Worm (Caenorhabditis elegans) whole organism, L2 larva: Measurements from ENCODE around the gene hpo-40.

Experiments used
- C34F6.9 ChIP-seq: fragments of 150-350 bp; optimal IDR thresholded peaks from 2 replicates; lab custom pipeline; 2014; ENCODE audit warnings: missing biosample characterization, missing genetic modification characterization
- R02D3.7 ChIP-seq: fragments of 150-350 bp; optimal IDR thresholded peaks from 2 replicates; lab custom pipeline; 2014; ENCODE audit warnings: missing biosample characterization, missing genetic modification characterization
- Y55F3AM.14 ChIP-seq: fragments of 200-800 bp; sonication (Bioruptor generic); optimal IDR thresholded peaks from 2 replicates; lab custom pipeline; 2018; ENCODE audit warnings: mild to moderate bottlenecking, missing genetic modification characterization, missing compliant biosample characterization
- ZK546.5 ChIP-seq: sonication (generic microtip); optimal IDR thresholded peaks from 2 replicates; lab custom pipeline; 2017; ENCODE audit warnings: missing biosample characterization, missing genetic modification characterization
- alr-1 ChIP-seq: fragments of 150-350 bp; optimal IDR thresholded peaks from 2 replicates; lab custom pipeline; 2014; ENCODE audit warnings: missing biosample characterization, missing genetic modification characterization
- aly-2 ChIP-seq: fragments of 150-350 bp; optimal IDR thresholded peaks from 2 replicates; lab custom pipeline; 2014; ENCODE audit warnings: missing biosample characterization, missing genetic modification characterization
- ama-1 ChIP-seq: fragments of 150-350 bp; optimal IDR thresholded peaks from 2 replicates; lab custom pipeline; 2018; ENCODE audit warnings: inconsistent platforms
- blmp-1 ChIP-seq: sonication (generic microtip); optimal IDR thresholded peaks from 2 replicates; lab custom pipeline; 2017; ENCODE audit warnings: missing genetic modification characterization, mild to moderate bottlenecking, missing compliant biosample characterization, antibody characterized with exemption, moderate library complexity; ENCODE audit not compliant: insufficient read depth
- ceh-16 ChIP-seq: fragments of 150-350 bp; optimal IDR thresholded peaks from 2 replicates; lab custom pipeline; 2014; ENCODE audit warnings: missing biosample characterization, missing genetic modification characterization
- ceh-82 ChIP-seq: fragments of 150-350 bp; optimal IDR thresholded peaks from 2 replicates; lab custom pipeline; 2014; ENCODE audit warnings: missing biosample characterization, missing genetic modification characterization
- crh-2 ChIP-seq: sonication (generic microtip); optimal IDR thresholded peaks from 2 replicates; lab custom pipeline; 2017; ENCODE audit warnings: missing biosample characterization, missing genetic modification characterization
- dmd-4 ChIP-seq: sonication (generic microtip); optimal IDR thresholded peaks from 2 replicates; lab custom pipeline; 2017; ENCODE audit warnings: missing biosample characterization, missing genetic modification characterization
- egl-27 ChIP-seq: sonication (generic microtip); optimal IDR thresholded peaks from 3 replicates; lab custom pipeline; 2017; ENCODE audit warnings: missing biosample characterization, missing genetic modification reagents, missing genetic modification characterization
- elt-1 ChIP-seq: fragments of 150-350 bp; optimal IDR thresholded peaks from 2 replicates; lab custom pipeline; 2014; ENCODE audit warnings: missing biosample characterization, missing genetic modification characterization
- fos-1 ChIP-seq: fragments of 150-350 bp; optimal IDR thresholded peaks from 2 replicates; lab custom pipeline; 2014; ENCODE audit warnings: missing biosample characterization, missing genetic modification characterization
- gmeb-1 ChIP-seq: fragments of 150-350 bp; optimal IDR thresholded peaks from 2 replicates; lab custom pipeline; 2014; ENCODE audit warnings: missing biosample characterization, missing genetic modification characterization
- lin-39 ChIP-seq: fragments of 150-350 bp; optimal IDR thresholded peaks from 2 replicates; lab custom pipeline; 2014; ENCODE audit warnings: missing biosample characterization, missing genetic modification reagents, missing genetic modification characterization
- mab-5 ChIP-seq: fragments of 150-350 bp; optimal IDR thresholded peaks from 2 replicates; lab custom pipeline; 2014; ENCODE audit warnings: missing biosample characterization, missing genetic modification characterization
- mdl-1 ChIP-seq, 2 experiments: fragments of 150-350 bp in 1 of 2; sonication (generic microtip) in 1 of 2; optimal IDR thresholded peaks; 2 replicates each; lab custom pipeline; 2017; ENCODE audit warnings: missing biosample characterization in 2 of 2, missing genetic modification characterization in 2 of 2
- nhr-10 ChIP-seq: sonication (generic microtip); optimal IDR thresholded peaks from 2 replicates; lab custom pipeline; 2017; ENCODE audit warnings: missing biosample characterization, missing genetic modification characterization
- nhr-11 ChIP-seq: fragments of 150-350 bp; optimal IDR thresholded peaks from 2 replicates; lab custom pipeline; 2014; ENCODE audit warnings: missing biosample characterization, missing genetic modification characterization
- nhr-12 ChIP-seq: fragments of 150-350 bp; optimal IDR thresholded peaks from 2 replicates; lab custom pipeline; 2014; ENCODE audit warnings: missing biosample characterization, missing genetic modification characterization
- nhr-129 ChIP-seq: fragments of 150-350 bp; optimal IDR thresholded peaks from 2 replicates; lab custom pipeline; 2014; ENCODE audit warnings: missing biosample characterization, missing genetic modification characterization
- nhr-21 ChIP-seq: fragments of 150-350 bp; optimal IDR thresholded peaks from 2 replicates; lab custom pipeline; 2014; ENCODE audit warnings: missing biosample characterization, missing genetic modification characterization
- nhr-23 ChIP-seq: fragments of 150-350 bp; optimal IDR thresholded peaks from 2 replicates; lab custom pipeline; 2014; ENCODE audit warnings: missing biosample characterization, missing genetic modification reagents, missing genetic modification characterization
- nhr-237 ChIP-seq: fragments of 150-350 bp; optimal IDR thresholded peaks from 2 replicates; lab custom pipeline; 2014; ENCODE audit warnings: missing biosample characterization, missing genetic modification characterization
- nhr-25 ChIP-seq: fragments of 150-350 bp; sonication (generic microtip); optimal IDR thresholded peaks from 3 replicates; lab custom pipeline; 2014; ENCODE audit warnings: missing biosample characterization, missing genetic modification characterization
- nhr-6 ChIP-seq: fragments of 150-350 bp; optimal IDR thresholded peaks from 2 replicates; lab custom pipeline; 2014; ENCODE audit warnings: missing biosample characterization, missing genetic modification characterization
- nhr-77 ChIP-seq: fragments of 150-350 bp; optimal IDR thresholded peaks from 2 replicates; lab custom pipeline; 2014; ENCODE audit warnings: missing biosample characterization, missing genetic modification characterization
- peb-1 ChIP-seq: fragments of 150-350 bp; optimal IDR thresholded peaks from 2 replicates; lab custom pipeline; 2014; ENCODE audit warnings: missing biosample characterization, missing genetic modification characterization
- sma-3 ChIP-seq: sonication (generic microtip); optimal IDR thresholded peaks from 2 replicates; lab custom pipeline; 2016; ENCODE audit warnings: missing genetic modification reagents, missing genetic modification characterization, missing compliant biosample characterization
- sma-9 ChIP-seq, 2 experiments: fragments of 150-350 bp in 1 of 2; sonication (generic microtip) in 1 of 2; optimal IDR thresholded peaks; 2 replicates each; lab custom pipeline; 2014 to 2016; ENCODE audit warnings: missing genetic modification characterization in 2 of 2, mild to moderate bottlenecking in 1 of 2, missing biosample characterization in 1 of 2, missing compliant biosample characterization in 1 of 2, missing genetic modification reagents in 1 of 2, moderate library complexity in 1 of 2
- snpc-4 ChIP-seq: fragments of 150-350 bp; optimal IDR thresholded peaks from 2 replicates; lab custom pipeline; 2014; ENCODE audit warnings: missing biosample characterization, missing genetic modification characterization
- unc-39 ChIP-seq: fragments of 150-350 bp; optimal IDR thresholded peaks from 2 replicates; lab custom pipeline; 2014; ENCODE audit warnings: missing biosample characterization, missing genetic modification characterization
- unc-55 ChIP-seq: fragments of 150-350 bp; sonication (generic microtip); optimal IDR thresholded peaks from 3 replicates; lab custom pipeline; 2014; ENCODE audit warnings: missing biosample characterization, missing genetic modification reagents, missing genetic modification characterization
- unc-62 ChIP-seq: fragments of 150-350 bp; optimal IDR thresholded peaks from 2 replicates; lab custom pipeline; 2014; ENCODE audit warnings: missing biosample characterization, missing genetic modification reagents, missing genetic modification characterization
- ztf-1 ChIP-seq: fragments of 200-800 bp; sonication (Bioruptor generic); conservative IDR thresholded peaks from 2 replicates; pipeline ENCODE4 v1.3.6; 2022; ENCODE audit warnings: missing genetic modification characterization, missing compliant biosample characterization
- ztf-4 ChIP-seq: fragments of 150-350 bp; optimal IDR thresholded peaks from 2 replicates; lab custom pipeline; 2014; ENCODE audit warnings: missing biosample characterization, missing genetic modification characterization

hpo-40 gene

ce11 chrV:10210244-10210643 is 2.5 kb upstream of the hpo-40 start, which contains the start of gene tftc-3:
tftc-3 (minus strand) TSS chrV:10210344.
- TF ChIP-seq ztf-4 (no peak), nhr-77 (tag; lab: Kevin White, UChicago) (no peak), unc-39 (no peak), R02D3.7 (tag; lab: Kevin White, UChicago) (no peak), sma-3 (no peak), unc-55 (GFP tag; lab: Kevin White, UChicago) (no peak), egl-27 (no peak), lin-39 (no peak), unc-62 (GFP tag; lab: Kevin White, UChicago) (no peak), sma-9 (GFP tag; optimal IDR thresholded peaks at IDR 0.05; lab: Kevin White, UChicago) (no peak), sma-9 (tag; optimal IDR thresholded peaks at IDR 0.05; lab: Kevin White, UChicago) (no peak), nhr-237 (tag; lab: Kevin White, UChicago) (no peak), peb-1 (tag; lab: Kevin White, UChicago) (no peak)

- no peak for TF ChIP-seq lin-39
- TF ChIP-seq dmd-4 (tag; lab: Kevin White, UChicago), result no peak
- TF ChIP-seq ztf-1 (GFP tag; lab: Robert Waterston, UW), result no peak
- TF ChIP-seq, all 48 proteins: peak for 0
These were observed 700 bp upstream of the hpo-40 start, which contains the start of gene zhit-3 for ce11 chrV:10212027-10212426. zhit-3 (minus strand) TSS chrV:10212127.

- TF ChIP-seq ZK546.5 (tag; lab: Kevin White, UChicago) (no peak), nhr-23 (tag; lab: Kevin White, UChicago) (no peak), nhr-25 (tag; lab: Kevin White, UChicago) (no peak), fos-1 (tag; lab: Kevin White, UChicago) (no peak), Y55F3AM.14 (GFP tag; lab: Kevin White, UChicago) (no peak), mdl-1 (tag; optimal IDR thresholded peaks at IDR 0.05; lab: Kevin White, UChicago) (no peak)
These were observed 4.0 kb downstream of the hpo-40 start, which contains the start of gene ZK856.14 for ce11 chrV:10216724-10217123. ZK856.14 (plus strand) TSS chrV:10217024.

ce11 chrV:10220605-10221004 is 7.9 kb downstream of the hpo-40 start, which contains the start of gene C12D8.13:
C12D8.13 (minus strand) TSS chrV:10220705.
- TF ChIP-seq mab-5, result no peak
- no peak for TF ChIP-seq Y55F3AM.14 (GFP tag; lab: Kevin White, UChicago)
- TF ChIP-seq nhr-21, result no peak
- TF ChIP-seq ceh-82, result no peak
- no peak for TF ChIP-seq nhr-6 (tag; lab: Kevin White, UChicago)
- no peak for TF ChIP-seq R02D3.7 (tag; lab: Kevin White, UChicago)
- TF ChIP-seq peb-1 (tag; lab: Kevin White, UChicago), result no peak
- TF ChIP-seq alr-1 (tag; lab: Kevin White, UChicago), result no peak
- no peak for TF ChIP-seq nhr-12
- no peak for TF ChIP-seq snpc-4 (tag; lab: Kevin White, UChicago)
- no peak for TF ChIP-seq unc-62 (GFP tag; lab: Kevin White, UChicago)
- no peak for TF ChIP-seq ama-1 (lab: Kevin White, UChicago)
- TF ChIP-seq unc-39, result no peak

- TF ChIP-seq nhr-12 (no peak), crh-2 (no peak), alr-1 (tag; lab: Kevin White, UChicago) (no peak), unc-62 (GFP tag; lab: Kevin White, UChicago) (no peak), Y55F3AM.14 (GFP tag; lab: Kevin White, UChicago) (no peak), blmp-1 (tag; lab: Kevin White, UChicago) (no peak), gmeb-1 (no peak), ceh-82 (no peak), sma-3 (no peak), nhr-129 (tag; lab: Kevin White, UChicago) (no peak), aly-2 (tag; lab: Kevin White, UChicago) (no peak), C34F6.9 (no peak), nhr-10 (tag; lab: Kevin White, UChicago) (no peak), ama-1 (lab: Kevin White, UChicago) (no peak), ztf-1 (GFP tag; lab: Robert Waterston, UW) (no peak), mdl-1 (tag; optimal IDR thresholded peaks at IDR 0.05; lab: Kevin White, UChicago) (no peak), ceh-16 (tag; lab: Kevin White, UChicago) (no peak), elt-1 (tag; lab: Kevin White, UChicago) (no peak), nhr-11 (tag; lab: Kevin White, UChicago) (no peak), mab-5 (no peak)
- TF ChIP-seq, all 48 proteins: peak for 0
These were observed 8.6 kb downstream of the hpo-40 start, which contains the start of the genes fipr-5 and fipr-9 for ce11 chrV:10221317-10221716. fipr-5 (minus strand) TSS chrV:10221417. fipr-9 (plus strand) TSS chrV:10221662.
